Worm (Caenorhabditis elegans): Measurements from ENCODE around the gene heh-1.

DNA sequence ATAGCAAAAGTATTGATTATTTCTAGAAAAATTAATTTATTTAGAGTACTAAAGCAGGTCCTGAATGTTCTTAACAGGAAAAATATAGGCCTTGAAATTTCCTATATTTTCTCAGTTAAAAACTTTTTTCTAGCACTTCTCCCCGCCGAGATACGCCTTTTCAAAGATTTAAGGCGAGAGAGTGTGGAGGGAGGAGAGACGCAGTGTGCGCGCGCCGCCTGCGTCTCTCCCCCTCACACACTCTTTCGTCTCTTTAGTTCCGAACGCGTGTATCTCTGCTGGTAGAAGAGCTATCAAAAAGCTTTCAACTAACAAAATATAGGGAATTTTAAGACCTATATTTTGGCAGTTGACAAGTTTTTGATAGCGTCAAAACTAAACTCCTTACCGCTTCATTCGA is 1.4 kb downstream of the heh-1 start:
- TF ChIP-seq zip-2 (tag; optimal IDR thresholded peaks at IDR 0.05), result no peak
- no peak for TF ChIP-seq ZK546.5 (tag; optimal IDR thresholded peaks at IDR 0.05)
- TF ChIP-seq lin-13 (GFP tag; optimal IDR thresholded peaks at IDR 0.05), result no peak
- no peak for TF ChIP-seq ceh-82 (tag; optimal IDR thresholded peaks at IDR 0.05)
- TF ChIP-seq nhr-28 (tag; optimal IDR thresholded peaks at IDR 0.05), result no peak

All from whole organism, L4 larva.